Worm (Caenorhabditis elegans) whole organism, L1 larva: ENCODE results near the gene Y24D9A.6.
A peak's percentile ranks its signal among the peaks of the same experiment; 100 is the strongest.

Experiments used
- C16A3.4 ChIP-seq: fragments of 150-350 bp; optimal IDR thresholded peaks from 2 replicates; lab custom pipeline; 2014; ENCODE audit warnings: missing biosample characterization, missing genetic modification characterization
- F16B12.6 ChIP-seq: fragments of 150-350 bp; optimal IDR thresholded peaks from 2 replicates; lab custom pipeline; 2014; ENCODE audit warnings: missing biosample characterization, missing genetic modification characterization
- alr-1 ChIP-seq: fragments of 200-800 bp; sonication (Bioruptor generic); optimal IDR thresholded peaks from 2 replicates; lab custom pipeline; 2018; ENCODE audit warnings: borderline replicate concordance, mild to moderate bottlenecking, missing genetic modification characterization, missing compliant biosample characterization
- aly-2 ChIP-seq: fragments of 150-350 bp; optimal IDR thresholded peaks from 2 replicates; lab custom pipeline; 2014; ENCODE audit warnings: missing biosample characterization, missing genetic modification characterization
- ama-1 ChIP-seq: fragments of 150-350 bp; optimal IDR thresholded peaks from 2 replicates; lab custom pipeline; 2014
- blmp-1 ChIP-seq: fragments of 150-350 bp; optimal IDR thresholded peaks from 2 replicates; lab custom pipeline; 2014; ENCODE audit warnings: missing biosample characterization, missing genetic modification characterization
- ceh-63 ChIP-seq: fragments of 200-800 bp; sonication (Bioruptor generic); optimal IDR thresholded peaks from 2 replicates; lab custom pipeline; 2018; ENCODE audit warnings: mild to moderate bottlenecking, missing genetic modification characterization, missing compliant biosample characterization
- ceh-82 ChIP-seq, 3 experiments: fragments of 150-350 bp in 1 of 3; sonication (generic microtip) in 2 of 3; optimal IDR thresholded peaks; 2 replicates each; lab custom pipeline; 2014 to 2017; ENCODE audit warnings: missing biosample characterization in 3 of 3, missing genetic modification characterization in 3 of 3
- ceh-90 ChIP-seq: sonication (generic microtip); optimal IDR thresholded peaks from 2 replicates; lab custom pipeline; 2016; ENCODE audit warnings: missing genetic modification characterization, missing compliant biosample characterization
- dpl-1 ChIP-seq, 3 experiments: fragments of 150-350 bp in 2 of 3; sonication (generic microtip) in 1 of 3; optimal IDR thresholded peaks; 2 replicates each; lab custom pipeline; 2014 to 2017; ENCODE audit warnings: missing biosample characterization in 3 of 3, missing genetic modification characterization in 3 of 3, missing genetic modification reagents in 3 of 3
- dsc-1 ChIP-seq: sonication (generic microtip); optimal IDR thresholded peaks from 2 replicates; lab custom pipeline; 2016; ENCODE audit warnings: mild to moderate bottlenecking, missing genetic modification characterization, missing compliant biosample characterization
- efl-3 ChIP-seq: fragments of 200-800 bp; sonication (Bioruptor generic); optimal IDR thresholded peaks from 2 replicates; lab custom pipeline; 2018; ENCODE audit warnings: mild to moderate bottlenecking, missing genetic modification characterization, missing compliant biosample characterization
- egl-27 ChIP-seq, 2 experiments: fragments of 150-350 bp in 1 of 2; sonication (generic microtip); optimal IDR thresholded peaks; 3 replicates each; lab custom pipeline; 2017 to 2018; ENCODE audit warnings: missing biosample characterization in 2 of 2, missing genetic modification characterization in 2 of 2, missing genetic modification reagents in 2 of 2
- elt-2 ChIP-seq: sonication (generic microtip); optimal IDR thresholded peaks from 2 replicates; lab custom pipeline; 2016; ENCODE audit warnings: missing genetic modification characterization, mild to moderate bottlenecking, inconsistent platforms, missing compliant biosample characterization, missing genetic modification reagents
- elt-3 ChIP-seq, 6 experiments: fragments of 150-350 bp in 1 of 6; sonication (generic microtip); optimal IDR thresholded peaks; 2 replicates each; lab custom pipeline; 2017 to 2018; ENCODE audit warnings: missing biosample characterization in 6 of 6, missing genetic modification characterization in 6 of 6, inconsistent platforms in 1 of 6
- ets-5 ChIP-seq: fragments of 200-800 bp; sonication (Bioruptor generic); IDR thresholded peaks from 2 replicates; pipeline ENCODE4 v1.3.6; 2022; ENCODE audit warnings: missing genetic modification characterization, missing compliant biosample characterization
- fkh-10 ChIP-seq: sonication (generic microtip); optimal IDR thresholded peaks from 2 replicates; lab custom pipeline; 2017; ENCODE audit warnings: missing biosample characterization, missing genetic modification reagents, missing genetic modification characterization
- fkh-4 ChIP-seq: sonication (generic microtip); optimal IDR thresholded peaks from 2 replicates; lab custom pipeline; 2016; ENCODE audit warnings: missing compliant biosample characterization, missing genetic modification characterization, borderline replicate concordance
- fos-1 ChIP-seq: fragments of 150-350 bp; optimal IDR thresholded peaks from 2 replicates; lab custom pipeline; 2014; ENCODE audit warnings: missing biosample characterization, missing genetic modification characterization
- grh-1 ChIP-seq: fragments of 200-800 bp; sonication (Bioruptor generic); IDR thresholded peaks from 2 replicates; pipeline ENCODE4 v1.3.6; 2022; ENCODE audit warnings: missing genetic modification reagents, missing genetic modification characterization, missing compliant biosample characterization
- hlh-17 ChIP-seq: fragments of 200-800 bp; sonication (Bioruptor generic); optimal IDR thresholded peaks from 2 replicates; lab custom pipeline; 2018; ENCODE audit warnings: missing genetic modification characterization, mild to moderate bottlenecking, missing compliant biosample characterization, moderate library complexity, borderline replicate concordance
- hpl-2 ChIP-seq: fragments of 150-350 bp; optimal IDR thresholded peaks from 2 replicates; lab custom pipeline; 2014; ENCODE audit warnings: missing biosample characterization, missing genetic modification reagents, missing genetic modification characterization
- irx-1 ChIP-seq: sonication (generic microtip); optimal IDR thresholded peaks from 2 replicates; lab custom pipeline; 2016; ENCODE audit warnings: missing genetic modification characterization, missing compliant biosample characterization
- isw-1 ChIP-seq: fragments of 200-800 bp; sonication (Bioruptor generic); IDR thresholded peaks from 2 replicates; pipeline ENCODE4 v1.3.6; 2022; ENCODE audit warnings: missing genetic modification characterization, missing compliant biosample characterization
- lin-14 ChIP-seq: fragments of 200-800 bp; sonication (Bioruptor generic); optimal IDR thresholded peaks from 2 replicates; lab custom pipeline; 2018; ENCODE audit warnings: mild to moderate bottlenecking, missing genetic modification characterization, moderate library complexity, missing compliant biosample characterization
- lsy-2 ChIP-seq, 2 experiments: fragments of 150-350 bp; optimal IDR thresholded peaks; 2 replicates each; lab custom pipeline; 2014; ENCODE audit warnings: missing biosample characterization in 2 of 2, missing genetic modification characterization in 2 of 2
- mab-9 ChIP-seq: fragments of 200-800 bp; sonication (Bioruptor generic); IDR thresholded peaks from 2 replicates; pipeline ENCODE4 v1.3.6; 2022; ENCODE audit warnings: missing genetic modification reagents, missing genetic modification characterization, missing compliant biosample characterization
- mef-2 ChIP-seq: fragments of 150-350 bp; optimal IDR thresholded peaks from 2 replicates; lab custom pipeline; 2014; ENCODE audit warnings: missing biosample characterization, missing genetic modification characterization
- mep-1 ChIP-seq: fragments of 150-350 bp; optimal IDR thresholded peaks from 2 replicates; lab custom pipeline; 2014; ENCODE audit warnings: missing biosample characterization, missing genetic modification characterization
- nhr-19 ChIP-seq: fragments of 200-800 bp; sonication (Bioruptor generic); conservative IDR thresholded peaks from 2 replicates; pipeline ENCODE4 v1.3.6; 2022; ENCODE audit warnings: missing genetic modification characterization, missing compliant biosample characterization
- nhr-20 ChIP-seq: sonication (generic microtip); optimal IDR thresholded peaks from 2 replicates; lab custom pipeline; 2016; ENCODE audit warnings: mild to moderate bottlenecking, missing genetic modification characterization, missing compliant biosample characterization
- nhr-237 ChIP-seq: fragments of 150-350 bp; optimal IDR thresholded peaks from 2 replicates; lab custom pipeline; 2014; ENCODE audit warnings: missing biosample characterization, missing genetic modification characterization
- nhr-28 ChIP-seq: fragments of 150-350 bp; optimal IDR thresholded peaks from 2 replicates; lab custom pipeline; 2014; ENCODE audit warnings: missing biosample characterization, missing genetic modification characterization
- nhr-47 ChIP-seq: sonication (generic microtip); optimal IDR thresholded peaks from 2 replicates; lab custom pipeline; 2016; ENCODE audit warnings: mild to moderate bottlenecking, missing genetic modification characterization, moderate library complexity, missing compliant biosample characterization
- nhr-71 ChIP-seq: sonication (generic microtip); optimal IDR thresholded peaks from 2 replicates; lab custom pipeline; 2016; ENCODE audit warnings: mild to moderate bottlenecking, missing genetic modification characterization, moderate library complexity, missing compliant biosample characterization
- nhr-76 ChIP-seq: sonication (generic microtip); optimal IDR thresholded peaks from 2 replicates; lab custom pipeline; 2017; ENCODE audit warnings: missing biosample characterization, missing genetic modification characterization
- nhr-77 ChIP-seq: fragments of 150-350 bp; optimal IDR thresholded peaks from 2 replicates; lab custom pipeline; 2014; ENCODE audit warnings: missing biosample characterization, missing genetic modification characterization
- nhr-84 ChIP-seq: sonication (generic microtip); optimal IDR thresholded peaks from 2 replicates; lab custom pipeline; 2017; ENCODE audit warnings: missing biosample characterization, missing genetic modification characterization
- pag-3 ChIP-seq: sonication (generic microtip); optimal IDR thresholded peaks from 2 replicates; lab custom pipeline; 2017; ENCODE audit warnings: missing genetic modification characterization, mild to moderate bottlenecking, missing compliant biosample characterization, antibody characterized with exemption, borderline replicate concordance; ENCODE audit not compliant: insufficient read depth
- pax-3 ChIP-seq: fragments of 200-800 bp; sonication (Bioruptor generic); optimal IDR thresholded peaks from 2 replicates; lab custom pipeline; 2018; ENCODE audit warnings: mild to moderate bottlenecking, missing genetic modification characterization, moderate library complexity, missing compliant biosample characterization
- pqm-1 ChIP-seq: sonication (generic microtip); optimal IDR thresholded peaks from 3 replicates; lab custom pipeline; 2017; ENCODE audit warnings: missing biosample characterization, missing genetic modification characterization
- rnt-1 ChIP-seq: sonication (generic microtip); optimal IDR thresholded peaks from 2 replicates; lab custom pipeline; 2016; ENCODE audit warnings: mild to moderate bottlenecking, missing genetic modification characterization, moderate library complexity, missing compliant biosample characterization
- skn-1 ChIP-seq: fragments of 150-350 bp; optimal IDR thresholded peaks from 2 replicates; lab custom pipeline; 2014; ENCODE audit warnings: missing biosample characterization, missing genetic modification characterization
- snpc-4 ChIP-seq: fragments of 150-350 bp; optimal IDR thresholded peaks from 2 replicates; lab custom pipeline; 2014; ENCODE audit warnings: missing biosample characterization, missing genetic modification characterization
- sptf-1 ChIP-seq: fragments of 150-350 bp; optimal IDR thresholded peaks from 2 replicates; lab custom pipeline; 2014; ENCODE audit warnings: missing biosample characterization, missing genetic modification characterization
- sup-37 ChIP-seq: fragments of 200-800 bp; sonication (Bioruptor generic); optimal IDR thresholded peaks from 2 replicates; lab custom pipeline; 2018; ENCODE audit warnings: mild to moderate bottlenecking, missing genetic modification characterization, missing compliant biosample characterization
- tbx-2 ChIP-seq: sonication (generic microtip); optimal IDR thresholded peaks from 2 replicates; lab custom pipeline; 2016; ENCODE audit warnings: missing genetic modification characterization, missing compliant biosample characterization
- tlp-1 ChIP-seq: fragments of 150-350 bp; optimal IDR thresholded peaks from 2 replicates; lab custom pipeline; 2014; ENCODE audit warnings: missing biosample characterization, missing genetic modification characterization
- unc-130 ChIP-seq: fragments of 150-350 bp; optimal IDR thresholded peaks from 2 replicates; lab custom pipeline; 2017; ENCODE audit warnings: missing biosample characterization, missing genetic modification characterization, inconsistent platforms
- unc-30 ChIP-seq: sonication (generic microtip); optimal IDR thresholded peaks from 2 replicates; lab custom pipeline; 2017; ENCODE audit warnings: missing biosample characterization, missing genetic modification characterization
- unc-86 ChIP-seq: sonication (generic microtip); optimal IDR thresholded peaks from 2 replicates; lab custom pipeline; 2016; ENCODE audit warnings: missing genetic modification characterization, missing compliant biosample characterization
- unc-98 ChIP-seq: fragments of 200-800 bp; sonication (Bioruptor generic); IDR thresholded peaks from 2 replicates; pipeline ENCODE4 v1.3.6; 2022; ENCODE audit warnings: missing genetic modification characterization, missing compliant biosample characterization
- vab-15 ChIP-seq: sonication (generic microtip); optimal IDR thresholded peaks from 2 replicates; lab custom pipeline; 2017; ENCODE audit warnings: missing genotype, mild to moderate bottlenecking, missing genetic modification characterization, missing compliant biosample characterization
- zag-1 ChIP-seq: fragments of 150-350 bp; optimal IDR thresholded peaks from 2 replicates; lab custom pipeline; 2014; ENCODE audit warnings: missing biosample characterization, missing genetic modification characterization

The Y24D9A.6 gene

ce11 chrIV:4402413-4402812, 2.2 kb upstream of the Y24D9A.6 start (continued):
- TF ChIP-seq ceh-63 (GFP tag; lab: Kevin White, UChicago) (no peak), elt-3 (tag; optimal IDR thresholded peaks at IDR 0.05; lab: Kevin White, UChicago) (peak in 2 of 6 experiments; percentile 55 to 92), mef-2 (tag; lab: Kevin White, UChicago) (no peak), nhr-28 (tag; lab: Kevin White, UChicago) (no peak), dpl-1 (GFP tag; optimal IDR thresholded peaks at IDR 0.05; lab: Kevin White, UChicago) (peak; percentile 16 to 54 (median 33)), nhr-19 (GFP tag; lab: Robert Waterston, UW) (peak; percentile 61), ceh-82 (tag; optimal IDR thresholded peaks at IDR 0.05; lab: Kevin White, UChicago) (peak in 1 of 3 experiments; percentile 5), grh-1 (GFP tag; lab: Robert Waterston, UW) (peak; percentile 60), C16A3.4 (tag; lab: Kevin White, UChicago) (peak; percentile 60), efl-3 (no peak), unc-30 (tag; lab: Kevin White, UChicago) (no peak), fkh-10 (no peak), hlh-17 (GFP tag; lab: Kevin White, UChicago) (no peak), unc-86 (tag; lab: Kevin White, UChicago) (no peak), tlp-1 (tag; lab: Kevin White, UChicago) (no peak), blmp-1 (tag; lab: Kevin White, UChicago) (peak; percentile 88), mep-1 (tag; lab: Kevin White, UChicago) (peak; percentile 54), ama-1 (lab: Kevin White, UChicago) (no peak), unc-98 (GFP tag; lab: Robert Waterston, UW) (no peak), pax-3 (tag; lab: Kevin White, UChicago) (peak; percentile 37), egl-27 (tag; optimal IDR thresholded peaks at IDR 0.05; lab: Kevin White, UChicago) (no peak), unc-130 (peak; percentile 85), fos-1 (no peak), alr-1 (tag; lab: Kevin White, UChicago) (no peak), pag-3 (tag; lab: Kevin White, UChicago) (no peak), ceh-90 (tag; lab: Kevin White, UChicago) (no peak), nhr-71 (peak; percentile 89), lsy-2 (tag; optimal IDR thresholded peaks at IDR 0.05; lab: Kevin White, UChicago) (peak; percentile 64 to 71), isw-1 (GFP tag; lab: Robert Waterston, UW) (no peak), snpc-4 (peak; percentile 25), F16B12.6 (tag; lab: Kevin White, UChicago) (no peak), sup-37 (GFP tag; lab: Kevin White, UChicago) (no peak), nhr-20 (tag; lab: Kevin White, UChicago) (peak; percentile 85), nhr-77 (no peak), aly-2 (tag; lab: Kevin White, UChicago) (no peak), skn-1 (tag; lab: Kevin White, UChicago) (peak; percentile 67), zag-1 (no peak), nhr-47 (tag; lab: Kevin White, UChicago) (peak; percentile 66), sptf-1 (tag; lab: Kevin White, UChicago) (no peak), nhr-237 (tag; lab: Kevin White, UChicago) (no peak), pqm-1 (tag; lab: Kevin White, UChicago) (no peak), irx-1 (tag; lab: Kevin White, UChicago) (no peak), nhr-76 (tag; lab: Kevin White, UChicago) (no peak), mab-9 (GFP tag; lab: Robert Waterston, UW) (no peak), rnt-1 (no peak), dsc-1 (tag; lab: Kevin White, UChicago) (peak; percentile 51), ets-5 (GFP tag; lab: Robert Waterston, UW) (no peak), elt-2 (tag; lab: Kevin White, UChicago) (no peak), tbx-2 (peak; percentile 37), vab-15 (tag; lab: Kevin White, UChicago) (no peak), lin-14 (GFP tag; lab: Kevin White, UChicago) (peak; percentile 82), hpl-2 (GFP tag; lab: Kevin White, UChicago) (no peak), fkh-4 (no peak), nhr-84 (tag; lab: Kevin White, UChicago) (no peak)
